Fruit fly (Drosophila melanogaster) whole organism: ENCODE data around the gene CG11893.

Experiments
- EcR ChIP-seq, 2 experiments: fragments of >200 bp; optimal IDR thresholded peaks; 2 replicates each; lab custom pipeline; 2017; ENCODE audit warnings: missing biosample characterization in 2 of 2, missing genetic modification characterization in 2 of 2, missing genetic modification reagents in 2 of 2
- psq ChIP-seq: fragments of >200 bp; optimal IDR thresholded peaks from 2 replicates; lab custom pipeline; 2017

DNA sequence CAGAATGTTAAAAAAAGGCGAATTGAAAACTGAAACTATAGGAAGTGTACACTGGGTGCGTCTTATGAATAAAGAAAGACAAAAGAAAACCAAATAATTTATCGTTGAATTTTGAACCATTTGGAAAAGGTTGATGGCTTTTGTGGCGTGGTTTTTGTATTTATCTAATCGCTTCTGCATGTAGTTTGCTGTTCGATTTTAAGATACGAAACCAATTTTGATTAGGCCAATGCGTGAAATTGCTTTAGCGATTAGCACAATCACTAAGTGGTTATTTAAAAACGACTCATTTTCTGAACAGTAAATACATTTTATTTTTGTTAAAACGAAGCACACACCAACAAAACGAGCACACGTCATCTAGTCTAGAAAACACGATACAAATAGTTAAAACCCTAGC lies 29.0 kb upstream of the CG11893 start:
- no peak for TF ChIP-seq psq
- no peak for TF ChIP-seq EcR (GFP tag; optimal IDR thresholded peaks at IDR 0.05; lab: Kevin White, UChicago)
